Fruit fly (Drosophila melanogaster): Measurements from ENCODE around the gene CG6738.

DNA sequence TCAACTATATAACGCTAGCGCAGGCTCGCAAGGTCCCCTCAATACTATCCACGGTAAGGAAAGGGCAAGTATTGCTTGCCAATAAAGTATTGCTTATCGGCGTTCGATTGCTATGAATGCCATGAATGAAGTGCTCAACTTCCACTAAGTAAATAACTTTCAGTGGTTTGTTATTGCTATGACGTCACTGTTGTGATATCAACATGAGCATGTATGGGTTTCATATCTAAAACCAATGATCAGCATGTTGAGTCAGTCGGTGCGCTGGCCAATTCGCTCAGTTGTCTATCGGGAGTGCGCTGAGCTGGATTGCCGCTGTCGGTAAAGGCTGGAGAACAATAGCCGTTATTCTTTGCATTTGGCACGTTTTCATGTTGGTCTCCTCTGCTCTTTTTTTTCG, 21.6 kb downstream of the CG6738 start:
- TF ChIP-seq CG4496 (GFP tag; IDR thresholded peaks at IDR 0.05) (no peak), gl (tag; optimal IDR thresholded peaks at IDR 0.05) (no peak), rn (GFP tag; IDR thresholded peaks at IDR 0.05) (no peak), CG14655 (GFP tag; optimal IDR thresholded peaks at IDR 0.05) (no peak), CG17806 (tag; optimal IDR thresholded peaks at IDR 0.05) (no peak), CG15710 (tag; optimal IDR thresholded peaks at IDR 0.05) (no peak), Pif1B (GFP tag; optimal IDR thresholded peaks at IDR 0.05) (no peak), Snoo (tag; optimal IDR thresholded peaks at IDR 0.05) (no peak), EcR (GFP tag; optimal IDR thresholded peaks at IDR 0.05) (no peak), CG9948 (tag; optimal IDR thresholded peaks at IDR 0.05) (no peak), fd96Ca (GFP tag; IDR thresholded peaks at IDR 0.05) (no peak), CG8159 (tag; optimal IDR thresholded peaks at IDR 0.05) (no peak)
